Worm (Caenorhabditis elegans): Measurements from ENCODE around the gene C52G5.2.

ce11 chrX:12869827-12870394 is 26.8 kb downstream of the C52G5.2 start:
- TF ChIP-seq lin-13 (tag; optimal IDR thresholded peaks at IDR 0.05) (no peak), flh-1 (GFP tag; optimal IDR thresholded peaks at IDR 0.05) (no peak), M03D4.4 (tag; optimal IDR thresholded peaks at IDR 0.05) (no peak), unc-62 (GFP tag; optimal IDR thresholded peaks at IDR 0.05) (no peak), nhr-237 (tag; optimal IDR thresholded peaks at IDR 0.05) (no peak), elt-1 (tag; optimal IDR thresholded peaks at IDR 0.05; ENCODE audit: borderline replicate concordance, insufficient read depth) (no peak), lsy-2 (tag; optimal IDR thresholded peaks at IDR 0.05) (no peak), blmp-1 (tag; optimal IDR thresholded peaks at IDR 0.05) (no peak), mls-2 (tag; optimal IDR thresholded peaks at IDR 0.05) (no peak), pha-4 (tag; optimal IDR thresholded peaks at IDR 0.05) (no peak), ceh-43 (GFP tag; optimal IDR thresholded peaks at IDR 0.05) (no peak)

All from whole organism, mixed stage, embryonic.